Worm (Caenorhabditis elegans): ENCODE results near the gene F08G12.5.

F08G12.5 gene

DNA sequence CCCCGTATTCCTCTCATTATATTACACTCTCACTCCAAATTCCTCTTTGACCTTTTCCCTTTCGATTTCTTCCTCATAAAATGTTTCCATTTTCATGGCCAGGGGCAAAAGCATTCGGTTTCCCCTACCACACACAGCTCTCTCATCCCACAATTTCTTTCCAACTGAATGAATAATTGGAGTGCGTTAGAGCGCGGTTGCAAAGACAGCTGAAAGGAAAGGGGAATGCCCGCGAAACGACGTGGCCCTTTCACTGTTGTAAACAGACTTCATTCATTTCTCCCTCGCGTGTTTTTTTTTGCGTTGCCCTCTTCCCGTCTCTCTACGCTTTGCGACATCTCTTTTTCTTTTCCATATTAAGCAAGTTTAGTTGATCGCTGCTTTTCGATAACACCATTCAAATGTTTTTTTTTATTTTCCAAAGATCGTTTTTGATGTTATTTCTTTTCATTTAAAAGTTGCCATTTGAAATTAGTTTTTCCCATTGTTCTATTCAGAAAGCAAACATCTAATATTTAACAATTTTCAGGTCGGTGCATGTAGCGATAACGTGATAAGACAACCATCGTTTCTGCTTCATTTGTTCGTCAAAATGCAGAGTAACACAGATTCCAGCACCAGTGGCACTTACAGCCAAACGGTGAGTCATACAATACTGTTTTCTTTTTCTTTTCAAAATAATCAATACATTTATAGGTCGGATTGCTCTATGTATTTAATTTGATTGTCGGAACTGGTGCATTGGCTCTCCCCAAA is 47.6 kb downstream of the F08G12.5 start, which contains the start of gene C03A3.2 (continued):
- TF ChIP-seq fkh-4 (tag; optimal IDR thresholded peaks at IDR 0.05; ENCODE audit: borderline replicate concordance) (no peak), nhr-28 (tag; optimal IDR thresholded peaks at IDR 0.05) (no peak), hlh-17 (GFP tag; optimal IDR thresholded peaks at IDR 0.05; ENCODE audit: borderline replicate concordance) (no peak), pax-3 (tag; optimal IDR thresholded peaks at IDR 0.05) (no peak), efl-1 (optimal IDR thresholded peaks at IDR 0.05) (peak; percentile 50 to 72), efl-1 (GFP tag; optimal IDR thresholded peaks at IDR 0.05 in 1 of 2) (peak; percentile 49 to 92), lin-15B (tag; optimal IDR thresholded peaks at IDR 0.05) (peak; percentile 54), nhr-76 (tag; optimal IDR thresholded peaks at IDR 0.05) (no peak), ama-1 (optimal IDR thresholded peaks at IDR 0.05) (no peak), ceh-90 (tag; optimal IDR thresholded peaks at IDR 0.05) (no peak), nhr-71 (tag; optimal IDR thresholded peaks at IDR 0.05) (peak; percentile 76), grh-1 (GFP tag; IDR thresholded peaks at IDR 0.05) (no peak), nhr-84 (tag; optimal IDR thresholded peaks at IDR 0.05) (no peak), nhr-20 (tag; optimal IDR thresholded peaks at IDR 0.05) (peak; percentile 64), mef-2 (tag; optimal IDR thresholded peaks at IDR 0.05) (no peak), swsn-7 (tag; optimal IDR thresholded peaks at IDR 0.05) (peak; percentile 67), aly-2 (tag; optimal IDR thresholded peaks at IDR 0.05) (no peak), isw-1 (GFP tag; IDR thresholded peaks at IDR 0.05) (peak; percentile 22; the same call in 1 of the 2 replicates), fkh-8 (tag; optimal IDR thresholded peaks at IDR 0.05) (peak; percentile 78), ceh-63 (GFP tag; optimal IDR thresholded peaks at IDR 0.05) (no peak), rnt-1 (tag; optimal IDR thresholded peaks at IDR 0.05) (peak; percentile 55), xbp-1 (tag; optimal IDR thresholded peaks at IDR 0.05) (peak; percentile 59), unc-98 (GFP tag; IDR thresholded peaks at IDR 0.05) (no peak), mab-9 (GFP tag; IDR thresholded peaks at IDR 0.05) (0 out of 2 replicates have a peak, but pooled peaks have one; percentile 36), elt-3 (tag; optimal IDR thresholded peaks at IDR 0.05) (peak in 1 of 6 experiments; percentile 55), efl-3 (GFP tag; optimal IDR thresholded peaks at IDR 0.05) (no peak), dsc-1 (tag; optimal IDR thresholded peaks at IDR 0.05) (peak; percentile 42), Y116A8C.19 (tag; optimal IDR thresholded peaks at IDR 0.05; ENCODE audit: borderline replicate concordance) (no peak), fkh-10 (GFP tag; optimal IDR thresholded peaks at IDR 0.05) (peak; percentile 64), tbx-2 (tag; optimal IDR thresholded peaks at IDR 0.05) (peak; percentile 67), pag-3 (tag; optimal IDR thresholded peaks at IDR 0.05; ENCODE audit: borderline replicate concordance, insufficient read depth) (no peak), pqm-1 (tag; optimal IDR thresholded peaks at IDR 0.05) (no peak), lsy-2 (tag; optimal IDR thresholded peaks at IDR 0.05) (peak; percentile 54 to 76), nhr-47 (tag; optimal IDR thresholded peaks at IDR 0.05) (peak; percentile 67), mdl-1 (tag; optimal IDR thresholded peaks at IDR 0.05) (peak in 1 of 2 experiments; percentile 69), C04F5.9 (tag; optimal IDR thresholded peaks at IDR 0.05) (no peak), unc-130 (tag; optimal IDR thresholded peaks at IDR 0.05) (no peak), sup-37 (GFP tag; optimal IDR thresholded peaks at IDR 0.05) (no peak), unc-30 (tag; optimal IDR thresholded peaks at IDR 0.05) (no peak), egl-27 (tag; optimal IDR thresholded peaks at IDR 0.05) (no peak), F16B12.6 (tag; optimal IDR thresholded peaks at IDR 0.05) (no peak), egl-13 (tag; optimal IDR thresholded peaks at IDR 0.05) (peak; percentile 24), snu-23 (GFP tag; optimal IDR thresholded peaks at IDR 0.05) (peak; percentile 74), zag-1 (tag; optimal IDR thresholded peaks at IDR 0.05) (no peak), mep-1 (tag; optimal IDR thresholded peaks at IDR 0.05) (peak; percentile 71), zip-4 (GFP tag; optimal IDR thresholded peaks at IDR 0.05) (no peak), lin-39 (tag; optimal IDR thresholded peaks at IDR 0.05) (no peak), dpl-1 (GFP tag; optimal IDR thresholded peaks at IDR 0.05) (peak; percentile 38 to 79 (median 61)), unc-86 (tag; optimal IDR thresholded peaks at IDR 0.05) (peak; percentile 73), blmp-1 (tag; optimal IDR thresholded peaks at IDR 0.05) (peak; percentile 97), hpl-2 (GFP tag; optimal IDR thresholded peaks at IDR 0.05) (no peak), irx-1 (tag; optimal IDR thresholded peaks at IDR 0.05) (peak; percentile 26)
